Fruit fly (Drosophila melanogaster): ENCODE measurements around the gene Ns1.
A peak's percentile ranks its signal among the peaks of the same experiment; 100 is the strongest.

Ns1 gene

dm6 chr3R:17067721-17068120, 4.8 kb downstream of the Ns1 start:
- no peak for TF ChIP-seq woc (GFP tag; optimal IDR thresholded peaks at IDR 0.05)
- TF ChIP-seq Sp1 (GFP tag; optimal IDR thresholded peaks at IDR 0.05) = no peak
- peak; percentile 5 for TF ChIP-seq Hr83 (GFP tag; optimal IDR thresholded peaks at IDR 0.05; ENCODE audit: poor library complexity, severe bottlenecking)
- peak; percentile 62 for TF ChIP-seq h (GFP tag; optimal IDR thresholded peaks at IDR 0.05)

DNA sequence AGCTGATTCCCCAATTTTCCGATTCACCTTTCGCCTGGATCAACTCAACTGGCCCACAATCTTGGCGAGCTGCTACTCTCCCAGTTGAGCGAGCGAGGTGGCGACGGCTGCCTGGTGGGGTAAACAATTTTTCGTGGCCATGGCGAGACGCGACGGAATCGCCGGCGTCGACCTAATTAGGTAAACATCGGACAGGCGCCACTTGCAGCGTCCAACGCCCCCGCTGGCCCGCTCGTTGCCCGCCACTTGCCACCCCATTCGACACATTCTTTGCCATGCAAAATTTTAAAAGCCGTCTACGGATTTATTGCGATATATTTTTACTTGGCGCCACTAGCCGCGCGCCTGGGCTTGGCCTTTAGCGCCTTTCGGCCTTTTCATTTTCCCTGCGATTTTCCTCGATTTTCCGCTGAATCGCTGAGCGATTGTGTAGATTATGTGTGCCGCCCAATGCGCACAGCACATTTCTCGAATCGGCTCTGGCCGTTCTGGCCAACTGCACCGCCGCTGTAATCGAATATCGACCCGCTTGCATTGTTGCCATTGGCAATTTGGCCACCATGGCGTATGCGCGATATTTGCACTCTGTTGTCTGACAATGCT, 5.5 kb downstream of the Ns1 start:
- TF ChIP-seq Vsx2 (GFP tag; optimal IDR thresholded peaks at IDR 0.05; ENCODE audit: partially characterized antibody) = no peak
- no peak for TF ChIP-seq Jra (GFP tag; optimal IDR thresholded peaks at IDR 0.05)
- TF ChIP-seq jim (GFP tag; optimal IDR thresholded peaks at IDR 0.05) = no peak
- TF ChIP-seq Hnf4 (GFP tag; optimal IDR thresholded peaks at IDR 0.05) = no peak
- TF ChIP-seq OdsH (GFP tag; optimal IDR thresholded peaks at IDR 0.05) = no peak
- TF ChIP-seq usp (GFP tag; optimal IDR thresholded peaks at IDR 0.05) = no peak
- TF ChIP-seq CrebA (GFP tag; optimal IDR thresholded peaks at IDR 0.05; ENCODE audit: borderline replicate concordance) = no peak

DNA sequence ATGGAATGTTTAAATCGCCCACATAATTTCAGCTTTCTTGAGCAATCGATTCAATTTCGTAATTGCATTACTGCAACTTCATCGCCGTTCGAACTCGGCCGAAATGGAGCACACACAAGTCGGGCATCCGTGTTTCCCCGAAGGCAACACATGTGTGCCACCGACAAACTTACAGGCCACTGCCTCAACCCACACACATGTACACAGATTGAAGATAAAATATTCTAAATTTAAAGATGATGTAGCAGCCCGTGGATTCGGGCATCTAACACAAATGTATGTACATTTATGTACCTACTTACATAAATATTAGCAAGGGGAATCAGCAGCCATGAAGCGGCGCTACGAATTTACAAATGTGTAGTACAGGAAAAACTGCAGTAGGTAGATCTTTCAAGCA, 6.4 kb downstream of the Ns1 start:
- TF ChIP-seq CG9705 (GFP tag; optimal IDR thresholded peaks at IDR 0.05) (no peak), dsf (GFP tag; optimal IDR thresholded peaks at IDR 0.05; ENCODE audit: borderline replicate concordance) (no peak), OdsH (GFP tag; optimal IDR thresholded peaks at IDR 0.05) (no peak), usp (GFP tag; optimal IDR thresholded peaks at IDR 0.05) (no peak), psq (GFP tag; optimal IDR thresholded peaks at IDR 0.05) (no peak), Dif (GFP tag; optimal IDR thresholded peaks at IDR 0.05; ENCODE audit: partially characterized antibody) (no peak), Hr83 (GFP tag; optimal IDR thresholded peaks at IDR 0.05; ENCODE audit: poor library complexity, severe bottlenecking) (no peak), dl (GFP tag; optimal IDR thresholded peaks at IDR 0.05; ENCODE audit: insufficient read depth in 1 of 2, partially characterized antibody in 2 of 2) (no peak), CG32264 (GFP tag; optimal IDR thresholded peaks at IDR 0.05) (no peak)

dm6 chr3R:17065018-17065784, 7.3 kb downstream of the Ns1 start:
- TF ChIP-seq usp (GFP tag; optimal IDR thresholded peaks at IDR 0.05) (no peak), Mio (GFP tag; optimal IDR thresholded peaks at IDR 0.05) (peak; percentile 61), ey (GFP tag; optimal IDR thresholded peaks at IDR 0.05) (peak; percentile 98), dmrt93B (GFP tag; optimal IDR thresholded peaks at IDR 0.05) (peak; percentile 84), sv (GFP tag; optimal IDR thresholded peaks at IDR 0.05) (peak; percentile 90), Jra (GFP tag; optimal IDR thresholded peaks at IDR 0.05) (peak; percentile 76), Rel (GFP tag; optimal IDR thresholded peaks at IDR 0.05) (peak; percentile 92), Rel (tag; optimal IDR thresholded peaks at IDR 0.05) (peak; percentile 71), Dif (GFP tag; optimal IDR thresholded peaks at IDR 0.05; ENCODE audit: partially characterized antibody) (peak; percentile 90), Myc (optimal IDR thresholded peaks at IDR 0.05) (no peak), Abd-B (GFP tag; optimal IDR thresholded peaks at IDR 0.05) (no peak), dl (GFP tag; optimal IDR thresholded peaks at IDR 0.05; ENCODE audit: insufficient read depth in 1 of 2, partially characterized antibody in 2 of 2) (peak; percentile 74 to 90), psq (GFP tag; optimal IDR thresholded peaks at IDR 0.05) (peak; percentile 95), HLH106 (tag; optimal IDR thresholded peaks at IDR 0.05) (peak; percentile 94), sage (GFP tag; optimal IDR thresholded peaks at IDR 0.05) (peak; percentile 94), GATAd (GFP tag; optimal IDR thresholded peaks at IDR 0.05) (peak; percentile 46), N (GFP tag; optimal IDR thresholded peaks at IDR 0.05) (no peak), jim (GFP tag; optimal IDR thresholded peaks at IDR 0.05) (peak; percentile 14), h (GFP tag; optimal IDR thresholded peaks at IDR 0.05) (peak; percentile 98), tai (GFP tag; optimal IDR thresholded peaks at IDR 0.05) (peak; percentile 82), Vsx2 (GFP tag; optimal IDR thresholded peaks at IDR 0.05; ENCODE audit: partially characterized antibody) (peak; percentile 62), woc (GFP tag; optimal IDR thresholded peaks at IDR 0.05) (peak; percentile 97), Hr83 (GFP tag; optimal IDR thresholded peaks at IDR 0.05; ENCODE audit: poor library complexity, severe bottlenecking) (peak; percentile 80), foxo (GFP tag; optimal IDR thresholded peaks at IDR 0.05) (peak; percentile 89 to 97), brk (GFP tag; optimal IDR thresholded peaks at IDR 0.05) (peak; percentile 96), pan (optimal IDR thresholded peaks at IDR 0.05) (no peak), Hr78 (GFP tag; optimal IDR thresholded peaks at IDR 0.05) (no peak), OdsH (GFP tag; optimal IDR thresholded peaks at IDR 0.05) (peak; percentile 97), lola (GFP tag; optimal IDR thresholded peaks at IDR 0.05) (no peak), dsf (GFP tag; optimal IDR thresholded peaks at IDR 0.05; ENCODE audit: borderline replicate concordance) (peak; percentile 73), Hnf4 (GFP tag; optimal IDR thresholded peaks at IDR 0.05) (peak; percentile 91), br (GFP tag; optimal IDR thresholded peaks at IDR 0.05) (peak; percentile 98), fru (GFP tag; optimal IDR thresholded peaks at IDR 0.05) (peak; percentile 98), CG32264 (GFP tag; optimal IDR thresholded peaks at IDR 0.05) (peak; percentile 86), CG9705 (GFP tag; optimal IDR thresholded peaks at IDR 0.05) (peak; percentile 77), rgr (GFP tag; optimal IDR thresholded peaks at IDR 0.05) (peak; percentile 95), Sp1 (GFP tag; optimal IDR thresholded peaks at IDR 0.05) (peak; percentile 95), CrebA (GFP tag; optimal IDR thresholded peaks at IDR 0.05; ENCODE audit: borderline replicate concordance) (no peak), Dfd (GFP tag; optimal IDR thresholded peaks at IDR 0.05) (no peak)
